Worm (Caenorhabditis elegans) whole organism, L3 larva: Measurements from ENCODE around the gene glna-1.

ENCODE experiments used
- R02D3.7 ChIP-seq: fragments of 150-350 bp; optimal IDR thresholded peaks from 2 replicates; lab custom pipeline; 2014; ENCODE audit warnings: missing biosample characterization, missing genetic modification characterization
- ZK546.5 ChIP-seq: sonication (generic microtip); optimal IDR thresholded peaks from 2 replicates; lab custom pipeline; 2017; ENCODE audit warnings: missing biosample characterization, missing genetic modification characterization
- ama-1 ChIP-seq: fragments of 150-350 bp; optimal IDR thresholded peaks from 2 replicates; lab custom pipeline; 2018
- ceh-28 ChIP-seq: fragments of 150-350 bp; optimal IDR thresholded peaks from 2 replicates; lab custom pipeline; 2014; ENCODE audit warnings: missing biosample characterization, missing genetic modification reagents, missing genetic modification characterization
- ceh-82 ChIP-seq: fragments of 150-350 bp; optimal IDR thresholded peaks from 2 replicates; lab custom pipeline; 2014; ENCODE audit warnings: missing biosample characterization, missing genetic modification characterization
- ceh-9 ChIP-seq: sonication (generic microtip); optimal IDR thresholded peaks from 2 replicates; lab custom pipeline; 2018; ENCODE audit warnings: missing biosample characterization, missing genetic modification characterization
- daf-12 ChIP-seq: fragments of 150-350 bp; optimal IDR thresholded peaks from 2 replicates; lab custom pipeline; 2014; ENCODE audit warnings: missing biosample characterization, missing genetic modification reagents, missing genetic modification characterization
- egl-5 ChIP-seq: fragments of 150-350 bp; optimal IDR thresholded peaks from 2 replicates; lab custom pipeline; 2017; ENCODE audit warnings: missing biosample characterization, missing genetic modification reagents, missing genetic modification characterization, inconsistent platforms
- elt-3 ChIP-seq, 3 experiments: fragments of 150-350 bp in 1 of 3; sonication (generic microtip) in 2 of 3; optimal IDR thresholded peaks; 2 replicates in 2 of 3; 4 replicates in 1 of 3; lab custom pipeline; 2014 to 2017; ENCODE audit warnings: missing biosample characterization in 3 of 3, missing genetic modification characterization in 3 of 3
- eor-1 ChIP-seq, 2 experiments: fragments of 150-350 bp; optimal IDR thresholded peaks; 2 replicates each; lab custom pipeline; 2014 to 2018; ENCODE audit warnings: missing biosample characterization in 2 of 2, missing genetic modification characterization in 2 of 2
- fkh-10 ChIP-seq: sonication (generic microtip); optimal IDR thresholded peaks from 2 replicates; lab custom pipeline; 2017; ENCODE audit warnings: missing biosample characterization, missing genetic modification reagents, missing genetic modification characterization
- fkh-2 ChIP-seq: fragments of 150-350 bp; optimal IDR thresholded peaks from 2 replicates; lab custom pipeline; 2014; ENCODE audit warnings: missing biosample characterization, missing genetic modification reagents, missing genetic modification characterization
- hmg-11 ChIP-seq: sonication (generic microtip); optimal IDR thresholded peaks from 2 replicates; lab custom pipeline; 2016; ENCODE audit warnings: missing genetic modification characterization, missing compliant biosample characterization
- jun-1 ChIP-seq: fragments of 150-350 bp; optimal IDR thresholded peaks from 2 replicates; lab custom pipeline; 2014; ENCODE audit warnings: missing biosample characterization, missing genetic modification reagents, missing genetic modification characterization
- lin-15B ChIP-seq: fragments of 150-350 bp; optimal IDR thresholded peaks from 2 replicates; lab custom pipeline; 2014; ENCODE audit warnings: missing biosample characterization, missing genetic modification characterization
- lin-39 ChIP-seq: fragments of 150-350 bp; optimal IDR thresholded peaks from 2 replicates; lab custom pipeline; 2018; ENCODE audit warnings: missing biosample characterization, missing genetic modification reagents, missing genetic modification characterization
- nfya-1 ChIP-seq: sonication (generic microtip); optimal IDR thresholded peaks from 2 replicates; lab custom pipeline; 2017; ENCODE audit warnings: missing genetic modification characterization, mild to moderate bottlenecking, missing compliant biosample characterization, antibody characterized with exemption, moderate library complexity; ENCODE audit not compliant: insufficient read depth
- nhr-11 ChIP-seq: fragments of 150-350 bp; optimal IDR thresholded peaks from 2 replicates; lab custom pipeline; 2014; ENCODE audit warnings: missing biosample characterization, missing genetic modification characterization
- nhr-12 ChIP-seq: fragments of 150-350 bp; optimal IDR thresholded peaks from 2 replicates; lab custom pipeline; 2014; ENCODE audit warnings: missing biosample characterization, missing genetic modification characterization
- nhr-23 ChIP-seq: fragments of 150-350 bp; optimal IDR thresholded peaks from 2 replicates; lab custom pipeline; 2014; ENCODE audit warnings: missing biosample characterization, missing genetic modification reagents, missing genetic modification characterization
- nhr-237 ChIP-seq: fragments of 150-350 bp; optimal IDR thresholded peaks from 2 replicates; lab custom pipeline; 2014; ENCODE audit warnings: missing biosample characterization, missing genetic modification characterization
- nhr-28 ChIP-seq: fragments of 150-350 bp; optimal IDR thresholded peaks from 2 replicates; lab custom pipeline; 2014; ENCODE audit warnings: missing biosample characterization, missing genetic modification characterization
- nhr-43 ChIP-seq: sonication (generic microtip); optimal IDR thresholded peaks from 2 replicates; lab custom pipeline; 2016; ENCODE audit warnings: mild to moderate bottlenecking, missing genetic modification characterization, missing compliant biosample characterization; ENCODE audit not compliant: poor library complexity, severe bottlenecking
- nhr-67 ChIP-seq: fragments of 150-350 bp; optimal IDR thresholded peaks from 2 replicates; lab custom pipeline; 2014; ENCODE audit warnings: missing biosample characterization, missing genetic modification characterization
- nhr-77 ChIP-seq: fragments of 150-350 bp; optimal IDR thresholded peaks from 2 replicates; lab custom pipeline; 2014; ENCODE audit warnings: missing biosample characterization, missing genetic modification characterization
- pha-4 ChIP-seq: fragments of 150-350 bp; optimal IDR thresholded peaks from 2 replicates; lab custom pipeline; 2014; ENCODE audit warnings: missing biosample characterization, missing genetic modification reagents, missing genetic modification characterization
- pqm-1 ChIP-seq: fragments of 150-350 bp; optimal IDR thresholded peaks from 2 replicates; lab custom pipeline; 2017; ENCODE audit warnings: missing biosample characterization, missing genetic modification characterization, inconsistent platforms
- sea-2 ChIP-seq: fragments of 150-350 bp; sonication (generic microtip); optimal IDR thresholded peaks from 4 replicates; lab custom pipeline; 2014; ENCODE audit warnings: missing biosample characterization, missing genetic modification reagents, missing genetic modification characterization
- skn-1 ChIP-seq: fragments of 150-350 bp; optimal IDR thresholded peaks from 2 replicates; lab custom pipeline; 2014; ENCODE audit warnings: missing biosample characterization, missing genetic modification characterization
- tbx-2 ChIP-seq: sonication (generic microtip); optimal IDR thresholded peaks from 2 replicates; lab custom pipeline; 2016; ENCODE audit warnings: mild to moderate bottlenecking, missing genetic modification characterization, missing compliant biosample characterization
- unc-39 ChIP-seq: sonication (generic microtip); optimal IDR thresholded peaks from 4 replicates; lab custom pipeline; 2017; ENCODE audit warnings: missing biosample characterization, missing genetic modification characterization
- unc-62 ChIP-seq: fragments of 150-350 bp; sonication (generic microtip); optimal IDR thresholded peaks from 4 replicates; lab custom pipeline; 2014; ENCODE audit warnings: missing biosample characterization, missing genetic modification reagents, missing genetic modification characterization
- zag-1 ChIP-seq: fragments of 150-350 bp; optimal IDR thresholded peaks from 2 replicates; lab custom pipeline; 2014; ENCODE audit warnings: missing biosample characterization, missing genetic modification characterization
- ztf-11 ChIP-seq: fragments of 150-350 bp; optimal IDR thresholded peaks from 2 replicates; lab custom pipeline; 2014; ENCODE audit warnings: missing biosample characterization, missing genetic modification characterization
- ztf-4 ChIP-seq: fragments of 150-350 bp; optimal IDR thresholded peaks from 2 replicates; lab custom pipeline; 2014; ENCODE audit warnings: missing biosample characterization, missing genetic modification characterization

Gene glna-1

DNA sequence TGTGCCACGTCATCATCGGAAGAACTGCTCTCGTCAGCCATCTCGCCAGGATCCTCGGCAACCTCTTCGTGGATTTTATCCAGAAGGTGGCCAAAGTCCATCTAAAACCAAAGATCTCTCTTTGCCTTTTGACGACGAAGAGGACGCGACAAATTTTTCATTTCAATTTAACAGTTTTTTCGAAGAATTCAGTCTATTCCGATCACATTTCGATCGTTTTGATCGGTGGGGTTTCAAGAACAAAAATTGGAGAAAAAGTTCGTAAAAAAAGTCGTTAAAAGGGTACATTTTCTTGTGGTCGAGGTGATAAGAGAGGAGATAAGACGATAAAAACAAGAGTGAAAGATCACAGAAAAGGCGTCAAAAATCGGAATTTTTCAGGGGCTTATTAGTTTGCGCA lies at the start of gene glna-1:
glna-1 (minus strand) TSS at position 101 of the 400 bp plus-strand sequence.
- TF ChIP-seq lin-39 (tag; lab: Kevin White, UChicago), result no peak
- no peak for TF ChIP-seq nfya-1
- no peak for TF ChIP-seq nhr-23 (tag; lab: Kevin White, UChicago)
- no peak for TF ChIP-seq lin-15B (tag; lab: Kevin White, UChicago)
- TF ChIP-seq fkh-2 (tag; lab: Kevin White, UChicago), result no peak
- TF ChIP-seq nhr-67 (tag; lab: Kevin White, UChicago), result no peak
- no peak for TF ChIP-seq nhr-77 (tag; lab: Kevin White, UChicago)
- no peak for TF ChIP-seq ama-1 (lab: Kevin White, UChicago)
- no peak for TF ChIP-seq nhr-28 (tag; lab: Kevin White, UChicago)
- TF ChIP-seq jun-1, result no peak
- TF ChIP-seq nhr-11, result no peak
- TF ChIP-seq unc-39 (tag; lab: Kevin White, UChicago), result no peak
- no peak for TF ChIP-seq sea-2 (GFP tag; lab: Kevin White, UChicago)
- no peak for TF ChIP-seq skn-1 (tag; lab: Kevin White, UChicago)
- TF ChIP-seq ceh-9, result no peak
- no peak for TF ChIP-seq nhr-43 (tag; lab: Kevin White, UChicago)

DNA sequence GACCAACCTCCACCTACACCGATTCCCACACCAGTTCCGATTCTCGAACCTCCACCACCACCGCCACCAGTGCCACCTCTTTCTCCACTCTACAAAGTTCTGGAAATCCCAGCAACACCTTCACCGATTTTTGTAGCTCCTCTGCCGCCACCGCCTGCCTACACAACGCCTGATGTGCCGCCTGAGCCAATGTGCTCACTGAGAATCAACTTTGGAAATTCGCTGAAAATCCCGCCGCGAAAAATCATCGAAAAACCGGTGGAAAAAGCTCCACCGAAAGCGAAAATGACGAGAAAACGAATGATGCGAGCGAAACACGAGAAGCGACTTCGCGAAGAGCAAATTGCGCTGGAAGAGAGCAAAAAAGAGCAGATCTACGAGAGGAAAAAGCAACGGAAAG lies 46.5 kb upstream of the glna-1 start:
- TF ChIP-seq ztf-4 (no peak), nhr-12 (tag; lab: Kevin White, UChicago) (no peak), R02D3.7 (no peak), nhr-43 (tag; lab: Kevin White, UChicago) (no peak), ztf-11 (tag; lab: Kevin White, UChicago) (no peak), fkh-10 (GFP tag; lab: Kevin White, UChicago) (no peak), skn-1 (tag; lab: Kevin White, UChicago) (no peak), sea-2 (GFP tag; lab: Kevin White, UChicago) (no peak), pha-4 (tag; lab: Kevin White, UChicago) (no peak), nhr-23 (tag; lab: Kevin White, UChicago) (no peak), hmg-11 (tag; lab: Kevin White, UChicago) (no peak), egl-5 (tag; lab: Kevin White, UChicago) (no peak), elt-3 (tag; optimal IDR thresholded peaks at IDR 0.05; lab: Kevin White, UChicago) (no peak), ZK546.5 (tag; lab: Kevin White, UChicago) (no peak), nhr-77 (tag; lab: Kevin White, UChicago) (no peak), nhr-11 (no peak), ceh-82 (no peak), nhr-28 (tag; lab: Kevin White, UChicago) (no peak)
- TF ChIP-seq, all 47 proteins: peak for 0

DNA sequence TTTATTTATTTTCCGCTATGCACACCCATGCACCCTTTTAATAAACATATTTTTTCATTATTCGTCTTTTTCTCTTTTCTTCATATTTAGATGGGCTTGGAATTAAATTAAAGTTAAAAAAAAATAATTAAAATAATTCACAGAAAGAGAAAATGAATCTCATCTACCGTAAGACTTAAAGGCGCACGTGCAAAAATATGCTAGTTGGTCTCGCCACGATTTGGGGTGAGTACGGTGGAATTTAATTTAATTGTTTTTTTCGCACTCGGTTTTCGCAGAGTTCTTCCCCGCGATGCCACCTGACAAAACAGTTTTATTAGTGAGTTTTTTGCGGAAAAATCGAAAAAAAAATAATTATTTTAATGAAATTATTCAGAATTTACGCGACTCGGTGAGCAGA lies 44.8 kb upstream of the glna-1 start, which contains the start of gene Y54E2A.8:
Y54E2A.8 (plus strand) TSS at position 254 of the 400 bp plus-strand sequence.
- no peak for TF ChIP-seq nhr-237
- no peak for TF ChIP-seq hmg-11 (tag; lab: Kevin White, UChicago)
- TF ChIP-seq jun-1, result no peak
- TF ChIP-seq daf-12 (tag; lab: Kevin White, UChicago), result no peak
- TF ChIP-seq ztf-11 (tag; lab: Kevin White, UChicago), result no peak
- no peak for TF ChIP-seq egl-5 (tag; lab: Kevin White, UChicago)
- TF ChIP-seq ceh-28 (tag; lab: Kevin White, UChicago), result no peak
- TF ChIP-seq lin-39 (tag; lab: Kevin White, UChicago), result no peak
- TF ChIP-seq tbx-2 (tag; lab: Kevin White, UChicago), result no peak
- TF ChIP-seq ama-1 (lab: Kevin White, UChicago), result no peak
- TF ChIP-seq zag-1 (tag; lab: Kevin White, UChicago), result no peak
- TF ChIP-seq pqm-1 (tag; lab: Kevin White, UChicago), result no peak
- TF ChIP-seq fkh-10 (GFP tag; lab: Kevin White, UChicago), result no peak
- TF ChIP-seq unc-62, result no peak
- no peak for TF ChIP-seq eor-1 (tag; optimal IDR thresholded peaks at IDR 0.05; lab: Kevin White, UChicago)
- TF ChIP-seq, all 47 proteins: peak for 0
